Worm (Caenorhabditis elegans) whole organism, L3 larva: ENCODE measurements around the gene dpy-10.

Experiments used
- ama-1 ChIP-seq: fragments of 150-350 bp; optimal IDR thresholded peaks from 2 replicates; lab custom pipeline; 2018
- daf-12 ChIP-seq: fragments of 150-350 bp; optimal IDR thresholded peaks from 2 replicates; lab custom pipeline; 2014; ENCODE audit warnings: missing biosample characterization, missing genetic modification reagents, missing genetic modification characterization
- egl-27 ChIP-seq: sonication (generic microtip); optimal IDR thresholded peaks from 4 replicates; lab custom pipeline; 2017; ENCODE audit warnings: missing biosample characterization, missing genetic modification reagents, missing genetic modification characterization
- fos-1 ChIP-seq: fragments of 150-350 bp; optimal IDR thresholded peaks from 2 replicates; lab custom pipeline; 2014; ENCODE audit warnings: missing biosample characterization, missing genetic modification characterization
- nfya-1 ChIP-seq: sonication (generic microtip); optimal IDR thresholded peaks from 2 replicates; lab custom pipeline; 2017; ENCODE audit warnings: missing genetic modification characterization, mild to moderate bottlenecking, missing compliant biosample characterization, antibody characterized with exemption, moderate library complexity; ENCODE audit not compliant: insufficient read depth
- nhr-76 ChIP-seq: fragments of 150-350 bp; sonication (generic microtip); optimal IDR thresholded peaks from 5 replicates; lab custom pipeline; 2014; ENCODE audit warnings: missing biosample characterization, missing genetic modification characterization
- nhr-77 ChIP-seq: fragments of 150-350 bp; optimal IDR thresholded peaks from 2 replicates; lab custom pipeline; 2014; ENCODE audit warnings: missing biosample characterization, missing genetic modification characterization
- pqm-1 ChIP-seq: fragments of 150-350 bp; optimal IDR thresholded peaks from 2 replicates; lab custom pipeline; 2017; ENCODE audit warnings: missing biosample characterization, missing genetic modification characterization, inconsistent platforms
- snpc-4 ChIP-seq: fragments of 150-350 bp; optimal IDR thresholded peaks from 2 replicates; lab custom pipeline; 2014; ENCODE audit warnings: missing biosample characterization, missing genetic modification characterization
- tbx-2 ChIP-seq: sonication (generic microtip); optimal IDR thresholded peaks from 2 replicates; lab custom pipeline; 2016; ENCODE audit warnings: mild to moderate bottlenecking, missing genetic modification characterization, missing compliant biosample characterization
- ztf-11 ChIP-seq: fragments of 150-350 bp; optimal IDR thresholded peaks from 2 replicates; lab custom pipeline; 2014; ENCODE audit warnings: missing biosample characterization, missing genetic modification characterization
- ztf-4 ChIP-seq: fragments of 150-350 bp; optimal IDR thresholded peaks from 2 replicates; lab custom pipeline; 2014; ENCODE audit warnings: missing biosample characterization, missing genetic modification characterization

DNA sequence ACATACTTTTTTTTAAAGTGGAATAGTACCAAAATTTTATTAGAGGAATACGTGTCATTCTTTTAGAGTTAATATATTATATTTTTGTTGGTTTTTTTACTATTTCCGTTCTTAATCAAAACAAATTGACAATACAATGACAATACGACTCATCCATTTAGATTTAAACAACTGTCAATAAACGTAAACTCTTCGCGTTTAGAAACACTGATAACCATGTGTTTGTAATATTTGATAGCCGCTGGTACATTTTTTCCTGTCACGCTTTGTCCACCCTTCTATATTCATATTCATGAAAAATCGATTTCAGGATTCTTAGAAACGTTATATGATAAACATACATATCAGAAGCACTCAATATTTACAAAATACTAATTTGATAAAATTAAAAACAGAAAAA lies 48.2 kb downstream of the dpy-10 start:
- no peak for TF ChIP-seq daf-12
- TF ChIP-seq ztf-11 (tag; lab: Kevin White, UChicago) = no peak
- no peak for TF ChIP-seq nhr-77 (tag; lab: Kevin White, UChicago)
- TF ChIP-seq fos-1 = no peak
- TF ChIP-seq ztf-4 = no peak
- no peak for TF ChIP-seq egl-27 (tag; lab: Kevin White, UChicago)
- TF ChIP-seq snpc-4 (tag; lab: Kevin White, UChicago) = no peak
- TF ChIP-seq pqm-1 (tag; lab: Kevin White, UChicago) = no peak
- TF ChIP-seq tbx-2 (tag; lab: Kevin White, UChicago) = no peak
- TF ChIP-seq nfya-1 = no peak
- no peak for TF ChIP-seq nhr-76
- TF ChIP-seq ama-1 (lab: Kevin White, UChicago) = no peak
